Worm (Caenorhabditis elegans) whole organism, L4 larva: ENCODE measurements around the gene nhr-288.

ENCODE experiments used
- F26F4.8 ChIP-seq: fragments of 200-800 bp; sonication (Bioruptor generic); conservative IDR thresholded peaks from 2 replicates; pipeline ENCODE4 v1.3.6; 2022; ENCODE audit warnings: missing genetic modification characterization, missing compliant biosample characterization
- arid-1 ChIP-seq: fragments of 200-800 bp; sonication (Bioruptor generic); conservative IDR thresholded peaks from 2 replicates; pipeline ENCODE4 v1.3.6; 2022; ENCODE audit warnings: missing genetic modification reagents, missing genetic modification characterization, missing compliant biosample characterization
- gei-8 ChIP-seq: fragments of 200-800 bp; sonication (Bioruptor generic); optimal IDR thresholded peaks from 2 replicates; lab custom pipeline; 2018; ENCODE audit warnings: mild to moderate bottlenecking, missing genetic modification characterization, missing compliant biosample characterization
- lin-39 ChIP-seq: fragments of 150-350 bp; optimal IDR thresholded peaks from 2 replicates; lab custom pipeline; 2014; ENCODE audit warnings: missing biosample characterization, missing genetic modification reagents, missing genetic modification characterization
- mdl-1 ChIP-seq, 2 experiments: fragments of 150-350 bp in 1 of 2; sonication (generic microtip) in 1 of 2; optimal IDR thresholded peaks; 2 replicates each; lab custom pipeline; 2014 to 2017; ENCODE audit warnings: missing biosample characterization in 2 of 2, missing genetic modification characterization in 2 of 2
- nhr-25 ChIP-seq: sonication (generic microtip); optimal IDR thresholded peaks from 2 replicates; lab custom pipeline; 2017; ENCODE audit warnings: missing genetic modification characterization, mild to moderate bottlenecking, missing compliant biosample characterization, antibody characterized with exemption, moderate library complexity, borderline replicate concordance; ENCODE audit not compliant: insufficient read depth
- spr-3 ChIP-seq: fragments of 200-800 bp; sonication (Bioruptor generic); optimal IDR thresholded peaks from 2 replicates; lab custom pipeline; 2018; ENCODE audit warnings: mild to moderate bottlenecking, missing genetic modification characterization, missing compliant biosample characterization

- TF ChIP-seq lin-39 (no peak), nhr-25 (tag; lab: Kevin White, UChicago) (no peak), mdl-1 (tag; optimal IDR thresholded peaks at IDR 0.05; lab: Kevin White, UChicago) (no peak), gei-8 (GFP tag; lab: Kevin White, UChicago) (no peak), spr-3 (GFP tag; lab: Kevin White, UChicago) (no peak), F26F4.8 (GFP tag; lab: Robert Waterston, UW) (no peak), arid-1 (GFP tag; lab: Robert Waterston, UW) (no peak)
Observed at ce11 chrV:18359888-18360287, 22.6 kb downstream of the nhr-288 start, which contains the start of gene C08E8.5.
